Fruit fly (Drosophila melanogaster): ENCODE results near the gene CG13309.

- TF ChIP-seq Dfd (GFP tag; optimal IDR thresholded peaks at IDR 0.05) (no peak), lola (GFP tag; optimal IDR thresholded peaks at IDR 0.05) (no peak), jim (GFP tag; optimal IDR thresholded peaks at IDR 0.05) (no peak), br (GFP tag; optimal IDR thresholded peaks at IDR 0.05) (no peak), Jra (GFP tag; optimal IDR thresholded peaks at IDR 0.05) (no peak), Abd-B (GFP tag; optimal IDR thresholded peaks at IDR 0.05) (no peak), pan (optimal IDR thresholded peaks at IDR 0.05) (no peak), Sp1 (GFP tag; optimal IDR thresholded peaks at IDR 0.05) (no peak), dl (GFP tag; optimal IDR thresholded peaks at IDR 0.05; ENCODE audit: insufficient read depth in 1 of 2, partially characterized antibody in 2 of 2) (no peak), fru (GFP tag; optimal IDR thresholded peaks at IDR 0.05) (no peak), Dif (GFP tag; optimal IDR thresholded peaks at IDR 0.05; ENCODE audit: partially characterized antibody) (no peak)
These were observed 50.6 kb downstream of the CG13309 start for dm6 chr3L:8860746-8861145.
